Worm (Caenorhabditis elegans) whole organism, early embryonic: ENCODE measurements around the gene apx-1.
A peak's percentile ranks its signal among the peaks of the same experiment; 100 is the strongest.

Experiments
- B0310.2 ChIP-seq: sonication (generic microtip); optimal IDR thresholded peaks from 2 replicates; lab custom pipeline; 2016; ENCODE audit warnings: mild to moderate bottlenecking, missing genetic modification characterization, missing compliant biosample characterization
- F13C5.2 ChIP-seq: sonication (generic microtip); optimal IDR thresholded peaks from 2 replicates; lab custom pipeline; 2017; ENCODE audit warnings: mild to moderate bottlenecking, missing genetic modification characterization, inconsistent platforms, missing compliant biosample characterization
- aly-1 ChIP-seq: sonication (generic microtip); optimal IDR thresholded peaks from 2 replicates; lab custom pipeline; 2016; ENCODE audit warnings: missing genetic modification characterization, missing compliant biosample characterization
- ama-1 ChIP-seq: fragments of 150-350 bp; optimal IDR thresholded peaks from 2 replicates; lab custom pipeline; 2014
- ceh-13 ChIP-seq: fragments of 200-800 bp; sonication (Bioruptor generic); optimal IDR thresholded peaks from 2 replicates; lab custom pipeline; 2018; ENCODE audit warnings: mild to moderate bottlenecking, missing genetic modification characterization, missing compliant biosample characterization
- ceh-36 ChIP-seq: sonication (generic microtip); optimal IDR thresholded peaks from 2 replicates; lab custom pipeline; 2016; ENCODE audit warnings: missing genetic modification characterization, inconsistent platforms, missing compliant biosample characterization
- ets-7 ChIP-seq: sonication (generic microtip); optimal IDR thresholded peaks from 2 replicates; lab custom pipeline; 2016; ENCODE audit warnings: missing genotype, missing genetic modification characterization, missing compliant biosample characterization
- flt-1 ChIP-seq: fragments of 200-800 bp; sonication (Bioruptor generic); IDR thresholded peaks from 2 replicates; pipeline ENCODE4 v1.3.6; 2022; ENCODE audit warnings: missing genetic modification characterization, missing compliant biosample characterization
- hmbx-1 ChIP-seq: sonication (generic microtip); optimal IDR thresholded peaks from 2 replicates; lab custom pipeline; 2016; ENCODE audit warnings: mild to moderate bottlenecking, missing genetic modification characterization, missing compliant biosample characterization
- hmg-4 ChIP-seq: fragments of 200-800 bp; sonication (Bioruptor generic); optimal IDR thresholded peaks from 2 replicates; lab custom pipeline; 2018; ENCODE audit warnings: mild to moderate bottlenecking, missing genetic modification characterization, missing compliant biosample characterization
- hnd-1 ChIP-seq: sonication (generic microtip); optimal IDR thresholded peaks from 2 replicates; lab custom pipeline; 2016; ENCODE audit warnings: missing genetic modification characterization, missing compliant biosample characterization
- pes-1 ChIP-seq: fragments of 200-800 bp; sonication (Bioruptor generic); IDR thresholded peaks from 2 replicates; pipeline ENCODE4 v1.3.6; 2022; ENCODE audit warnings: missing genetic modification reagents, missing genetic modification characterization, missing compliant biosample characterization
- scrt-1 ChIP-seq: fragments of 200-800 bp; sonication (Bioruptor generic); IDR thresholded peaks from 2 replicates; pipeline ENCODE4 v1.3.6; 2022; ENCODE audit warnings: missing genetic modification characterization, missing compliant biosample characterization
- sea-1 ChIP-seq: fragments of 200-800 bp; sonication (Bioruptor generic); conservative IDR thresholded peaks from 2 replicates; pipeline ENCODE4 v1.3.6; 2022; ENCODE audit warnings: missing genetic modification characterization, missing compliant biosample characterization
- tbx-11 ChIP-seq: fragments of 200-800 bp; sonication (Bioruptor generic); IDR thresholded peaks from 2 replicates; pipeline ENCODE4 v1.3.6; 2022; ENCODE audit warnings: missing genetic modification characterization, missing compliant biosample characterization
- tbx-37 ChIP-seq: fragments of 200-800 bp; sonication (Bioruptor generic); conservative IDR thresholded peaks from 2 replicates; pipeline ENCODE4 v1.3.6; 2022; ENCODE audit warnings: missing genetic modification reagents, missing genetic modification characterization, missing compliant biosample characterization
- tra-4 ChIP-seq: sonication (generic microtip); optimal IDR thresholded peaks from 2 replicates; lab custom pipeline; 2017; ENCODE audit warnings: missing genetic modification characterization, missing compliant biosample characterization

Gene apx-1

DNA sequence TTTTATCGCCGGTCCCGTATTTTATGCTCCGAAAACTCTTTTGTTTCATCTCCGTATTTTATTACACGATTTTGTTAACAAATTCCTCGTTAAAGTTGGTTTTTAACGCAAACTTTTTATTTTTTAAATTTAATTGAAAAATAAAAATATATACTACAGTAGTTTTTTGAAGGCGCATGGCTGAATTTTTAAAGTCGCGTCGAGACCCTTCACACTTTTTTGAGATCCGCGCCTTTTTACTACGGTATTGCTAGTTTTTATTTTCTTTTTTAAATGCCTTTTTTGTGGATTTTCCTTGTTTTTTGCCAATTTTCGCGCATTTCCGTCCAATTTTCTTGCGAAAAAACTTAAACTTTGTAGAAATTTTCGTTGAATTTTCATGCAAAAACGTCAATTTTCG is 5.6 kb upstream of the apx-1 start:
- no peak for TF ChIP-seq scrt-1 (GFP tag; lab: Robert Waterston, UW)
- TF ChIP-seq hnd-1 (tag; lab: Kevin White, UChicago): no peak
- no peak for TF ChIP-seq ceh-13 (GFP tag; lab: Kevin White, UChicago)
- no peak for TF ChIP-seq B0310.2 (tag; lab: Kevin White, UChicago)
- TF ChIP-seq tbx-11: no peak
- no peak for TF ChIP-seq tbx-37 (GFP tag; lab: Robert Waterston, UW)
- TF ChIP-seq tra-4 (tag; lab: Kevin White, UChicago): no peak
- TF ChIP-seq F13C5.2 (tag; lab: Kevin White, UChicago): no peak
- no peak for TF ChIP-seq sea-1 (GFP tag; lab: Robert Waterston, UW)
- TF ChIP-seq ets-7: no peak
- no peak for TF ChIP-seq aly-1 (tag; lab: Kevin White, UChicago)
- TF ChIP-seq pes-1 (GFP tag; lab: Robert Waterston, UW): no peak
- TF ChIP-seq flt-1 (GFP tag; lab: Robert Waterston, UW): no peak
- TF ChIP-seq hmbx-1 (tag; lab: Kevin White, UChicago): no peak
- TF ChIP-seq hmg-4 (GFP tag; lab: Kevin White, UChicago): no peak
- TF ChIP-seq ama-1: no peak
- TF ChIP-seq ceh-36 (tag; lab: Kevin White, UChicago): no peak

DNA sequence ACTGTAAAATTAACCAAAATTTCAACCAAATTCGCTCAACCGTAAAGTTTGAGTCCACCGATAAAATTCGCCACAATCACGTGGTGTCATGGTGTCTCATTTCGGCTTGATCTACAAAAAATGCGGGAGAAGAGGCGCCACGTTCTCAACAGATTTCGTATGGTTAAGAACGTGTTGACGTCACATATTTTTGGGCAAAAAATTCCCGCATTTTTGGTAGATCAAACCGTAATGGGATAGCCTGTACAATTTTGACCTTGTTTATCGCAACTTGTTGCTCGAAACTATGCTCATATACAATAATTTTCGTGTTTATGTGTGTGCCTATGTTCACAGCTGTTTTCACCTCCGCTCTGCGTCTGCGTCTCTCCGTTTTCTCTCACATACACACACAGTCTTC is 1.1 kb upstream of the apx-1 start:
- no peak for TF ChIP-seq ceh-36 (tag; lab: Kevin White, UChicago)
- TF ChIP-seq hnd-1 (tag; lab: Kevin White, UChicago): no peak
- TF ChIP-seq flt-1 (GFP tag; lab: Robert Waterston, UW): no peak
- TF ChIP-seq sea-1 (GFP tag; lab: Robert Waterston, UW): no peak

DNA sequence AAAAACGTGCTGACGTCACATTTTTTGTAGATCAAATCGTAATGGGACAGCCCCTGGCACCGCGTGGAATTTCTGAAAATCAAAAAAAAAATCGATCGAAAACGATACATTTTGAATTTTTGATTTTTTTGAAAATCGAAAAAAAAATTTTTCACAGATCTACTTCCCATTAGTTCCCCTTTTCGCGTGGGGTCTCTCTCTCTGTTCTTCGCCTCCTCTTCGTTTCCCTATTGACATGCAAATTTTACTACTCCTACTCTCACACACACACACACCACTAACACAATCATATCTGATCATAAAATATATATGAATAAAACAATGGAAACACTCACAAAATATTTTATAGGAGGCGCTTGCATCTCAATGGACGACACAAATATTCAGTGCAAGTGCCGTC is 8.6 kb downstream of the apx-1 start:
- TF ChIP-seq pes-1 (GFP tag; lab: Robert Waterston, UW): no peak
- no peak for TF ChIP-seq hmg-4 (GFP tag; lab: Kevin White, UChicago)
- no peak for TF ChIP-seq hnd-1 (tag; lab: Kevin White, UChicago)

DNA sequence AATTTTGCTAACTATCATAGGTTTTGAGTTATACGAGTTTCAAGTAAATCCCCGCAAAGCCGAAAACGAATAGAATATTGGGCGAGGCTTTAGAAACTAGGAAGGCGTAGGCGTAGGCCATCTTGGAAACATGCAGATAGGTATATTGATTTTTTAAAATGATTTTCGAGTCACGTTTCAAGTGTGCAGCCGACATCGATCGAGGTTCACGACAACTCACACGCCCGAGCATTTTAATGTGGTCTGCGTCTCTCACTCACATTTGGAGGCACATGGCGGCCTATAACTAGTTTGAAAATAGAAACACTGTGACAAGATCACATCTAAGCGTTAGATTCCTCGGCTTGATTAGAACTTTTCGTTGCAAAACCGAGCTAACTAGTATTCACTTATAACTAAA is 17.4 kb downstream of the apx-1 start, which contains the start of gene K08D9.2:
Gene K08D9.2, plus strand, starts transcription at position 301 of the 400 bp plus-strand sequence.
- TF ChIP-seq tra-4 (tag; lab: Kevin White, UChicago) (no peak), ceh-13 (GFP tag; lab: Kevin White, UChicago) (no peak), scrt-1 (GFP tag; lab: Robert Waterston, UW) (no peak), tbx-11 (no peak), flt-1 (GFP tag; lab: Robert Waterston, UW) (no peak), pes-1 (GFP tag; lab: Robert Waterston, UW) (no peak)

DNA sequence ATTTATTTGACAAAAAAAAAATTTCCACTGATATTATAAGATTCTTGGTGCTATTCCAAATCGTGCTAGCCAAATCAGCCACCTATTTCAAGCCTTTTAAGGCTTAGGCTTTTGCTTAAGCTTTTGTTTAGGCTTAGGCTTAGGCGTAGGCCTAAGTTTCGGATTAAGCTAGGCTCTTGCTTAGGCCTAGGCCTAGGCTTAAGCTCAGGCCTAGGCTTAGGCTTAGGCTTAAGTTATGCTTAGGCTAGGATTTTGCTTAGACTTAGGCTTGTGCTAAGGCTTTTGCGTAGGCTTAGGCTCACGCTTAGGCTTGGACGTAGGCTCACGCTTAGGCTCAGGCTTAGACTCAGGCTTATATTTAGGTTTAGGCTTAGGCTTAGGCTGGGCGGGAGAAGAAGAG is 20.2 kb downstream of the apx-1 start:
- TF ChIP-seq tbx-11: no peak
- peak; percentile 62 for TF ChIP-seq ceh-36 (tag; lab: Kevin White, UChicago)

DNA sequence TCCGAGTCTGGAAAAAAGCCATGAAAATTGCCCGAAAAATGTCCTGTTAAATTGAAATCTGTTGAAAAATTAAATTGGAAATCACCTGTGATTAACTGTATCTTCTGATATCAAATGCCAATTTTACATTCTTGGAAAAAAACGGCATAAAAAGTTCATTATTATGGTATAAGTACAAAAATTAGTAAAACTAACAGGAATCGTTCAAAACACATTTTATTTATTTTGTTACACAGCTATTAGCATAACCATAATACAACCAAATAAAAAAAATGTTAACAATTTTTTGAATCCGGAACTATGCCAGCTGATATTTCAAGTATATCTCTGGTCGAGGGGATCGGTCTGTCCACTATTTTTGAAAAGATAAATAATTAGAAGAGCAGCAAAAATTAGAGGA is 20.6 kb downstream of the apx-1 start, which contains the start of gene K08D9.10:
Gene K08D9.10, plus strand, starts transcription at position 301 of the 400 bp plus-strand sequence.
- TF ChIP-seq sea-1 (GFP tag; lab: Robert Waterston, UW) (no peak), F13C5.2 (tag; lab: Kevin White, UChicago) (no peak), tra-4 (tag; lab: Kevin White, UChicago) (no peak)

DNA sequence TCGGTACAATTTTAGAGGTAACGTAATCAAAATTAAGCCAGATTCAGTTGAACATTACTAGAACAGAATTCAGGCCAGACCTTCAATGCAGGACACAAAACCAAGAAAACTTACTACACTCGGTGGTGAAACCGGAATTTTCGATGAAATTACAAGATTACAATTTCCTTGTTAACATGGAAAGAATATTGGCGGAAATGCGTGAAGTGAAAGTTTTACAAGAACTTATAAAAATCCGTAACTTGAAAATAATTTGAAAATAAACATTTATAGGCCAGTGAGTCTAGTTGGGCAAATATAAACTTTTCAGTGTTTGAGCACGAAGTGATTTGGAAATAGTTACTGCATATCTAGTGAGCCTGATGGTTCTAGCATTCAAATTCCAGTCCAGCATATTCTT is 24.9 kb downstream of the apx-1 start, which contains the start of gene K08D9.6:
Gene K08D9.6, minus strand, starts transcription at position 101 of the 400 bp plus-strand sequence.
- TF ChIP-seq hmbx-1 (tag; lab: Kevin White, UChicago) (no peak), hnd-1 (tag; lab: Kevin White, UChicago) (no peak), F13C5.2 (tag; lab: Kevin White, UChicago) (no peak), hmg-4 (GFP tag; lab: Kevin White, UChicago) (no peak), flt-1 (GFP tag; lab: Robert Waterston, UW) (no peak), ama-1 (no peak), ceh-36 (tag; lab: Kevin White, UChicago) (no peak), pes-1 (GFP tag; lab: Robert Waterston, UW) (no peak), ceh-13 (GFP tag; lab: Kevin White, UChicago) (no peak), sea-1 (GFP tag; lab: Robert Waterston, UW) (no peak), tbx-11 (no peak), aly-1 (tag; lab: Kevin White, UChicago) (no peak), tra-4 (tag; lab: Kevin White, UChicago) (no peak), B0310.2 (tag; lab: Kevin White, UChicago) (no peak), scrt-1 (GFP tag; lab: Robert Waterston, UW) (no peak)

DNA sequence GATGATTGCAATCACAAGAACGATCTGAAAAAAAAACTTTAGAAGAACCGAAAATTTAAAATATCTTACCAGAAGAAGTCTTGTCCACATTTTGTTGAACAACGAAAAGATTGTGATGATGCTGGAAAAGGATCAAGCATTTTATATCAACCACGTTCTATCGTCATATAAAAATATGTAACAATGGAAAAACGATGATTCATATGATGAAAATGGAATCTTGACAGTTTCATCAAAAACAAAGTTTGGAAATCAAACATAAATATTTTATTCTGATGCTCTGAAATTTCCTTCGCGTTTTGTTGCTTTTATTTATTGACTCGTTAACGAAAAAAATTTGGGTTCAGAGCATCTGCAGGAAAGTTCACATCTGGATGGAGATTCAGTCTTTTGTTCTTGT is 26.6 kb downstream of the apx-1 start, which contains the start of the genes K08D9.9 and str-16:
Gene K08D9.9, minus strand, starts transcription at position 101 of the 400 bp plus-strand sequence.
Gene str-16, plus strand, starts transcription at position 266 of the 400 bp plus-strand sequence.
- TF ChIP-seq ets-7 (no peak), ama-1 (no peak), F13C5.2 (tag; lab: Kevin White, UChicago) (no peak), tbx-37 (GFP tag; lab: Robert Waterston, UW) (no peak), pes-1 (GFP tag; lab: Robert Waterston, UW) (no peak), B0310.2 (tag; lab: Kevin White, UChicago) (no peak), aly-1 (tag; lab: Kevin White, UChicago) (no peak), tra-4 (tag; lab: Kevin White, UChicago) (no peak), hmbx-1 (tag; lab: Kevin White, UChicago) (no peak), hmg-4 (GFP tag; lab: Kevin White, UChicago) (no peak), sea-1 (GFP tag; lab: Robert Waterston, UW) (no peak), flt-1 (GFP tag; lab: Robert Waterston, UW) (no peak), ceh-36 (tag; lab: Kevin White, UChicago) (no peak), hnd-1 (tag; lab: Kevin White, UChicago) (no peak), ceh-13 (GFP tag; lab: Kevin White, UChicago) (no peak)
